Worm (Caenorhabditis elegans) whole organism, early embryonic: Measurements from ENCODE around the gene F44B9.10.

Experiments used
- ceh-13 ChIP-seq: fragments of 200-800 bp; sonication (Bioruptor generic); optimal IDR thresholded peaks from 2 replicates; lab custom pipeline; 2018; ENCODE audit warnings: mild to moderate bottlenecking, missing genetic modification characterization, missing compliant biosample characterization
- hmbx-1 ChIP-seq: sonication (generic microtip); optimal IDR thresholded peaks from 2 replicates; lab custom pipeline; 2016; ENCODE audit warnings: mild to moderate bottlenecking, missing genetic modification characterization, missing compliant biosample characterization

ce11 chrIII:8077180-8077579, 43.7 kb upstream of the F44B9.10 start:
- TF ChIP-seq ceh-13 (no peak), hmbx-1 (tag; lab: Kevin White, UChicago) (no peak)
